Worm (Caenorhabditis elegans): ENCODE results near the gene K04F1.8.
"Not testable (repeated sequence)": the region's sequence is repeated elsewhere in the genome, so short reads cannot be mapped to it uniquely, and the experiment has no call there.

The K04F1.8 gene

DNA sequence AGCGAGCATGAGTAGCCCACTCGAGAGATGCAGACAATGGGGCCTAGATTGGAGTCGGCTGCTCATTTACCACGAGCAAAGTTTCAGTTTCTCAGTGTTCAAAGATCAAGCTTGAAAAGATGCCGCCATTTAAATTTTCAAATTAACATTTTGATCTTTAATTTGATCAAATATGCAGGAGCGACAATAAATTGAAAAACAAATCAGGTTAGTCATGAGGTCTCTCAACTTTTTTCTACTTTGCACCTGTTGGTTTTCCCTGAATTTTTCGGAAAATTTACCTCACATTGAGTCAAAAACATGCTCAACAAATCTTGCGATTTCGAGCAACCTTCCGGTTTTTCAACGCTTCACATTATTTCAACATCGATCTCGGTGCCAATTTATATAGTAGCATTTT is 18.3 kb downstream of the K04F1.8 start, which contains the start of gene srh-5:
srh-5 (plus strand) TSS at position 301 of the 400 bp plus-strand sequence.
- TF ChIP-seq lin-15B (tag; optimal IDR thresholded peaks at IDR 0.05): no peak
- no peak for TF ChIP-seq nhr-237 (tag; optimal IDR thresholded peaks at IDR 0.05)
- no peak for TF ChIP-seq elt-3 (tag; optimal IDR thresholded peaks at IDR 0.05)
- no peak for TF ChIP-seq lin-39 (tag; optimal IDR thresholded peaks at IDR 0.05)
- TF ChIP-seq nhr-67 (tag; optimal IDR thresholded peaks at IDR 0.05): no peak
- TF ChIP-seq elt-1 (tag; optimal IDR thresholded peaks at IDR 0.05): no peak
- no peak for TF ChIP-seq ztf-4 (tag; optimal IDR thresholded peaks at IDR 0.05)
- TF ChIP-seq nhr-12 (tag; optimal IDR thresholded peaks at IDR 0.05): no peak

DNA sequence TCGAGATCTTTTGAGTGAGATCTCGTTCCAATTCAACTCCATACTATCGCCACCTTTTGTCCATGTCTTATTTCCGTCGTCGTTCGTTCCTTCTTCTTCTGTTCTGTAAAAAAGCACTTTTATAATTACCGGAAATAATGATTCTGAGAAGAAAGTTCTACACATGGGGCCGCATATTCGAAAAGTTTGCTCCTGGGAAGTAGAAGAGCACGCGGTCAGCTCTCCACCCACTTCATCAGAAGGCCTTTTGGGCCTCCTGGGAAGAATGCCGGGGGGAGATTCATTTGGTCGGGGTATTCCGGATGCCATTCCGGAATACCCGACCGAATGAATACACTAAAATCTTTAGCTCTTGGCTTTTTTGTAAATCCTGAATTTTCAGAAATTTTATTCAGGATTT is 25.5 kb downstream of the K04F1.8 start, which contains the start of gene Y46H3C.5:
Y46H3C.5 (minus strand) TSS at position 2 of the 400 bp plus-strand sequence.
- not testable (repeated sequence) for TF ChIP-seq ceh-28 (tag; optimal IDR thresholded peaks at IDR 0.05); nhr-43 (tag; optimal IDR thresholded peaks at IDR 0.05; ENCODE audit: poor library complexity, severe bottlenecking); snpc-4 (tag; optimal IDR thresholded peaks at IDR 0.05)

DNA sequence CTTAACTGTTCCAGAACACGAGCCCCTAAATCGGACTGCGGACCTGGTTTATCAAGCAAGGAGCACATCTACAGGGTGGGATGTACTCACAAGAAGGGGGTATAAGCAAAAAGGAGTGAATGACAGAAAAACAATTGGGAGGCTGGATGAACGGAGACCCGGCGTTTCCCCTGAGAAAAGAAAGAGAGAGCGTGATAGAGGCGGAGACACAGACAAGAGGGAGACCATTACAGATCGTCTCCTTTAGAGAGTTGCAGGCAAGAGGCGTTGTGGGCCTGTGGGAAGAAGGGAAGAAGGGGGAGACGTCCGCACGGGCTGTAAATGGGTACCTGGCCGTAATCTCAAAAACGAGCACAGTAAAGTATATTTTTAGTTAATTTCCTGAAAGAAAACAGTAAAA is 26.9 kb downstream of the K04F1.8 start, which contains the start of gene Y46H3C.7:
Y46H3C.7 (minus strand) TSS at position 147 of the 400 bp plus-strand sequence.
- TF ChIP-seq fkh-10 (GFP tag; optimal IDR thresholded peaks at IDR 0.05); pha-4 (tag; optimal IDR thresholded peaks at IDR 0.05); fkh-2 (tag; optimal IDR thresholded peaks at IDR 0.05): not testable (repeated sequence)

- no peak for TF ChIP-seq elt-2 (tag; optimal IDR thresholded peaks at IDR 0.05)
- no peak for TF ChIP-seq nhr-67 (tag; optimal IDR thresholded peaks at IDR 0.05)
- no peak for TF ChIP-seq nhr-43 (tag; optimal IDR thresholded peaks at IDR 0.05; ENCODE audit: poor library complexity, severe bottlenecking)
- no peak for TF ChIP-seq nhr-77 (tag; optimal IDR thresholded peaks at IDR 0.05)
- TF ChIP-seq ceh-28 (tag; optimal IDR thresholded peaks at IDR 0.05): no peak
Observed at ce11 chrV:1698400-1698799, 31.4 kb downstream of the K04F1.8 start.

- no peak for TF ChIP-seq jun-1 (tag; optimal IDR thresholded peaks at IDR 0.05)
- TF ChIP-seq nhr-23 (tag; optimal IDR thresholded peaks at IDR 0.05): no peak
- no peak for TF ChIP-seq nhr-67 (tag; optimal IDR thresholded peaks at IDR 0.05)
- TF ChIP-seq lin-15B (tag; optimal IDR thresholded peaks at IDR 0.05): no peak
- TF ChIP-seq mml-1 (tag; optimal IDR thresholded peaks at IDR 0.05): no peak
Observed at ce11 chrV:1699228-1699795, 32.3 kb downstream of the K04F1.8 start.

DNA sequence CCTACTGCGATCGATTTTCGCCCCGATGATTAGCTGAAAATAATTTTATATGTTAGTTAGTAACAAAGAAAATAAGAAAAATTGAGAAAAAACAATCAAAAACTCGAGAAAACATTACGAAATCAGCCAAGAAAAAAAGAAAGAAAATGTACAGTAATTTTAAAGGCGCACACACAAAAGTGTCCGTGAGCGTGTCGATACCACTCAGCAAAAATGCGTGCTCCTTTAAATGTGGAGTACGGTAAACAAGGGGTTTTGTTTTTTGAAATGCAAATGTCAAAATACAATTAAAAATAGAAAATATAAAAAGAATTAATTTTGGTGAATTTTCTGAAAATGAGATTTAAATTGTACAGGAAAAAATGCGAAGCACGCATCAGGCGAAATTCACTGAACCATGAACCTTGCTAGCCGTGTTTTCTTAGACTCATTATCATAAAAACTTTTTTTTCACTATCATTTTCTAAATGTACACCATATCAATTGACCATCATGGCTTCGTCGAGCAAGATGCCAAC is 34.6 kb downstream of the K04F1.8 start, which contains the start of gene srw-90:
srw-90 (plus strand) TSS at position 468 of the 518 bp plus-strand sequence.
- TF ChIP-seq unc-39 (tag; optimal IDR thresholded peaks at IDR 0.05) (no peak), fos-1 (tag; optimal IDR thresholded peaks at IDR 0.05) (no peak), nhr-28 (tag; optimal IDR thresholded peaks at IDR 0.05) (no peak), elt-1 (tag; optimal IDR thresholded peaks at IDR 0.05) (no peak), mdl-1 (tag; optimal IDR thresholded peaks at IDR 0.05) (no peak), egl-5 (tag; optimal IDR thresholded peaks at IDR 0.05) (no peak), zag-1 (tag; optimal IDR thresholded peaks at IDR 0.05) (no peak), aly-2 (tag; optimal IDR thresholded peaks at IDR 0.05) (no peak), nfya-1 (tag; optimal IDR thresholded peaks at IDR 0.05; ENCODE audit: insufficient read depth) (no peak), lsy-12 (tag; optimal IDR thresholded peaks at IDR 0.05) (no peak), elt-3 (tag; optimal IDR thresholded peaks at IDR 0.05) (no peak)

ce11 chrV:1708441-1708840 is 41.4 kb downstream of the K04F1.8 start, which contains the start of gene srw-99:
srw-99 (plus strand) TSS chrV:1708741.
- TF ChIP-seq eor-1 (tag; optimal IDR thresholded peaks at IDR 0.05) (no peak), elt-2 (tag; optimal IDR thresholded peaks at IDR 0.05) (no peak), ama-1 (optimal IDR thresholded peaks at IDR 0.05) (no peak), ceh-9 (tag; optimal IDR thresholded peaks at IDR 0.05) (no peak), fkh-2 (tag; optimal IDR thresholded peaks at IDR 0.05) (no peak), ZK546.5 (tag; optimal IDR thresholded peaks at IDR 0.05) (no peak), elt-3 (tag; optimal IDR thresholded peaks at IDR 0.05) (no peak), nhr-67 (tag; optimal IDR thresholded peaks at IDR 0.05) (no peak), pha-4 (tag; optimal IDR thresholded peaks at IDR 0.05) (no peak), snpc-4 (tag; optimal IDR thresholded peaks at IDR 0.05) (no peak), nhr-25 (tag; optimal IDR thresholded peaks at IDR 0.05) (no peak), ceh-82 (tag; optimal IDR thresholded peaks at IDR 0.05) (no peak)

All from whole organism, L3 larva.